Worm (Caenorhabditis elegans) whole organism, L4/young adult: ENCODE data around the gene ZK1320.13.

Experiments used
- dao-5 ChIP-seq: sonication (generic microtip); optimal IDR thresholded peaks from 2 replicates; lab custom pipeline; 2016; ENCODE audit warnings: missing genotype, missing genetic modification characterization, moderate library complexity, missing compliant biosample characterization
- him-1 ChIP-seq: sonication (generic microtip); optimal IDR thresholded peaks from 2 replicates; lab custom pipeline; 2016; ENCODE audit warnings: missing genotype, missing genetic modification reagents, missing genetic modification characterization, missing compliant biosample characterization

- TF ChIP-seq dao-5 (tag; lab: Kevin White, UChicago) (no peak), him-1 (tag; lab: Kevin White, UChicago) (no peak)
Observed at ce11 chrII:9691839-9692238, 11.2 kb downstream of the ZK1320.13 start, which contains the start of gene nlp-11.
